Worm (Caenorhabditis elegans) whole organism, late embryonic: ENCODE results near the gene Y54G9A.5.

Experiments used
- T23F11.4 ChIP-seq: fragments of 200-800 bp; sonication (Bioruptor generic); optimal IDR thresholded peaks from 2 replicates; lab custom pipeline; 2018; ENCODE audit warnings: mild to moderate bottlenecking, missing genetic modification characterization, missing compliant biosample characterization
- ama-1 ChIP-seq: fragments of 150-350 bp; optimal IDR thresholded peaks from 2 replicates; lab custom pipeline; 2014
- ceh-14 ChIP-seq: sonication (generic microtip); optimal IDR thresholded peaks from 2 replicates; lab custom pipeline; 2016; ENCODE audit warnings: missing genotype, missing genetic modification characterization, missing compliant biosample characterization
- ceh-30 ChIP-seq: fragments of 150-350 bp; optimal IDR thresholded peaks from 2 replicates; lab custom pipeline; 2014; ENCODE audit warnings: missing biosample characterization, missing genetic modification characterization
- ceh-31 ChIP-seq: sonication (generic microtip); optimal IDR thresholded peaks from 2 replicates; lab custom pipeline; 2016; ENCODE audit warnings: missing genetic modification characterization, missing compliant biosample characterization
- ceh-9 ChIP-seq: sonication (generic microtip); optimal IDR thresholded peaks from 2 replicates; lab custom pipeline; 2016; ENCODE audit warnings: mild to moderate bottlenecking, missing genetic modification characterization, inconsistent platforms, missing compliant biosample characterization
- dmd-4 ChIP-seq: sonication (generic microtip); optimal IDR thresholded peaks from 2 replicates; lab custom pipeline; 2016; ENCODE audit warnings: borderline replicate concordance, missing genetic modification characterization, missing compliant biosample characterization
- elt-2 ChIP-seq: sonication (generic microtip); optimal IDR thresholded peaks from 2 replicates; lab custom pipeline; 2016; ENCODE audit warnings: missing genetic modification reagents, missing genetic modification characterization, missing compliant biosample characterization
- hlh-13 ChIP-seq: fragments of 200-800 bp; sonication (Bioruptor generic); optimal IDR thresholded peaks from 2 replicates; lab custom pipeline; 2018; ENCODE audit warnings: mild to moderate bottlenecking, missing genetic modification characterization, missing compliant biosample characterization
- hlh-6 ChIP-seq: sonication (generic microtip); optimal IDR thresholded peaks from 2 replicates; lab custom pipeline; 2016; ENCODE audit warnings: missing genotype, missing genetic modification characterization, missing compliant biosample characterization
- odd-2 ChIP-seq: sonication (generic microtip); optimal IDR thresholded peaks from 2 replicates; lab custom pipeline; 2017; ENCODE audit warnings: antibody characterized with exemption, mild to moderate bottlenecking, missing genetic modification characterization, missing compliant biosample characterization
- rnt-1 ChIP-seq: sonication (generic microtip); optimal IDR thresholded peaks from 2 replicates; lab custom pipeline; 2016; ENCODE audit warnings: missing genetic modification characterization, missing compliant biosample characterization

ce11 chrII:13763009-13763468 is 40.2 kb downstream of the Y54G9A.5 start, which contains the start of gene arrd-11:
- TF ChIP-seq rnt-1 (tag; lab: Kevin White, UChicago) (no peak), elt-2 (no peak), ceh-14 (tag; lab: Kevin White, UChicago) (no peak), dmd-4 (tag; lab: Kevin White, UChicago) (no peak), odd-2 (tag; lab: Kevin White, UChicago) (no peak), hlh-13 (GFP tag; lab: Kevin White, UChicago) (no peak), hlh-6 (no peak), ceh-31 (tag; lab: Kevin White, UChicago) (no peak), ceh-30 (tag; lab: Kevin White, UChicago) (no peak), T23F11.4 (GFP tag; lab: Kevin White, UChicago) (no peak), ama-1 (lab: Kevin White, UChicago) (no peak), ceh-9 (tag; lab: Kevin White, UChicago) (no peak)
